Fruit fly (Drosophila melanogaster) whole organism, prepupa: ENCODE measurements around the gene CG3982.

Experiments
- Blimp-1 ChIP-seq: fragments of 200-800 bp; sonication (Bioruptor generic); optimal IDR thresholded peaks from 3 replicates; lab custom pipeline; 2017; ENCODE audit warnings: missing biosample characterization, missing genetic modification characterization, mild to moderate bottlenecking, moderate library complexity, missing genetic modification reagents
- CG10631 ChIP-seq: fragments of 200-800 bp; sonication (Bioruptor generic); optimal IDR thresholded peaks from 2 replicates; lab custom pipeline; 2016; ENCODE audit warnings: missing biosample characterization, missing genetic modification characterization
- CG10669 ChIP-seq: fragments of 200-800 bp; sonication (Bioruptor generic); optimal IDR thresholded peaks from 3 replicates; lab custom pipeline; 2018; ENCODE audit warnings: missing biosample characterization, mild to moderate bottlenecking, missing genetic modification characterization, moderate library complexity
- CG11294 ChIP-seq: fragments of 200-800 bp; sonication (Bioruptor generic); IDR thresholded peaks from 2 replicates; pipeline ENCODE4 v1.3.6; 2022; ENCODE audit warnings: missing biosample characterization, missing genetic modification characterization
- CG11762 ChIP-seq: fragments of 200-800 bp; sonication (Bioruptor generic); optimal IDR thresholded peaks from 3 replicates; lab custom pipeline; 2016; ENCODE audit warnings: missing biosample characterization, missing genetic modification characterization; ENCODE audit not compliant: insufficient read depth
- CG11902 ChIP-seq: fragments of 200-800 bp; sonication (Bioruptor generic); optimal IDR thresholded peaks from 3 replicates; lab custom pipeline; 2016; ENCODE audit warnings: missing biosample characterization, missing genetic modification characterization
- CG15336 ChIP-seq: fragments of 200-800 bp; sonication (Bioruptor generic); IDR thresholded peaks from 2 replicates; pipeline ENCODE4 v1.3.6; 2022; ENCODE audit warnings: missing biosample characterization, missing genetic modification characterization
- CG1621 ChIP-seq: fragments of 200-800 bp; sonication (Bioruptor generic); optimal IDR thresholded peaks from 3 replicates; lab custom pipeline; 2018; ENCODE audit warnings: missing biosample characterization, mild to moderate bottlenecking, missing genetic modification characterization
- CG16779 ChIP-seq: fragments of 200-800 bp; sonication (Bioruptor generic); optimal IDR thresholded peaks from 3 replicates; lab custom pipeline; 2017; ENCODE audit warnings: missing biosample characterization, mild to moderate bottlenecking, missing genetic modification characterization
- CG31627 ChIP-seq: fragments of 200-800 bp; sonication (Bioruptor generic); optimal IDR thresholded peaks from 3 replicates; lab custom pipeline; 2016; ENCODE audit warnings: missing biosample characterization, missing genetic modification characterization
- CG32006 ChIP-seq: fragments of 200-800 bp; sonication (Bioruptor generic); optimal IDR thresholded peaks from 3 replicates; lab custom pipeline; 2017; ENCODE audit warnings: missing biosample characterization, mild to moderate bottlenecking, missing genetic modification characterization
- CG34406 ChIP-seq: fragments of 200-800 bp; sonication (Bioruptor generic); optimal IDR thresholded peaks from 3 replicates; lab custom pipeline; 2016; ENCODE audit warnings: missing biosample characterization, missing genetic modification characterization
- CG3919 ChIP-seq: fragments of 200-800 bp; sonication (Bioruptor generic); optimal IDR thresholded peaks from 3 replicates; lab custom pipeline; 2016; ENCODE audit warnings: missing biosample characterization, missing genetic modification characterization
- CG4318 ChIP-seq: fragments of 200-800 bp; sonication (Bioruptor generic); optimal IDR thresholded peaks from 3 replicates; lab custom pipeline; 2017; ENCODE audit warnings: missing biosample characterization, mild to moderate bottlenecking, missing genetic modification characterization
- CG6163 ChIP-seq: fragments of 200-800 bp; sonication (Bioruptor generic); IDR thresholded peaks from 3 replicates; pipeline ENCODE4 v1.3.6; 2022; ENCODE audit warnings: missing biosample characterization, missing genetic modification characterization
- CG6276 ChIP-seq: fragments of 200-800 bp; sonication (Bioruptor generic); optimal IDR thresholded peaks from 2 replicates; lab custom pipeline; 2017; ENCODE audit warnings: missing biosample characterization, mild to moderate bottlenecking, missing genetic modification characterization
- CG6792 ChIP-seq: fragments of 200-800 bp; sonication (Bioruptor generic); optimal IDR thresholded peaks from 3 replicates; lab custom pipeline; 2016; ENCODE audit warnings: missing biosample characterization, missing genetic modification characterization
- CG6808 ChIP-seq: fragments of 200-800 bp; sonication (Bioruptor generic); optimal IDR thresholded peaks from 3 replicates; lab custom pipeline; 2017; ENCODE audit warnings: missing biosample characterization, missing genetic modification characterization, mild to moderate bottlenecking, moderate library complexity, missing genetic modification reagents
- CG7368 ChIP-seq: fragments of 200-800 bp; sonication (Bioruptor generic); optimal IDR thresholded peaks from 3 replicates; lab custom pipeline; 2016; ENCODE audit warnings: missing biosample characterization, missing genetic modification characterization
- CG8119 ChIP-seq: fragments of 200-800 bp; sonication (Bioruptor generic); IDR thresholded peaks from 3 replicates; pipeline ENCODE4 v1.3.6; 2022; ENCODE audit warnings: missing biosample characterization, missing genetic modification characterization
- CG8319 ChIP-seq: fragments of 200-800 bp; sonication (Bioruptor generic); optimal IDR thresholded peaks from 3 replicates; lab custom pipeline; 2016; ENCODE audit warnings: missing biosample characterization, missing genetic modification characterization
- CG9139 ChIP-seq: fragments of 200-800 bp; sonication (Bioruptor generic); optimal IDR thresholded peaks from 3 replicates; lab custom pipeline; 2017; ENCODE audit warnings: missing biosample characterization, mild to moderate bottlenecking, missing genetic modification characterization
- Eip75B ChIP-seq: fragments of 200-800 bp; sonication (Bioruptor generic); optimal IDR thresholded peaks from 3 replicates; lab custom pipeline; 2016; ENCODE audit warnings: missing biosample characterization, missing genetic modification characterization
- Eip78C ChIP-seq: fragments of 200-800 bp; sonication (Bioruptor generic); peaks from one replicate; lab custom pipeline; 2016; ENCODE audit warnings: missing biosample characterization, missing genetic modification characterization
- Eip93F ChIP-seq: fragments of 200-800 bp; sonication (Bioruptor generic); optimal IDR thresholded peaks from 2 replicates; lab custom pipeline; 2016; ENCODE audit warnings: missing biosample characterization, mild to moderate bottlenecking, missing genetic modification characterization
- Ets21C ChIP-seq: fragments of 200-800 bp; sonication (Bioruptor generic); optimal IDR thresholded peaks from 3 replicates; lab custom pipeline; 2016; ENCODE audit warnings: missing biosample characterization, missing genetic modification characterization
- Ets96B ChIP-seq: fragments of 200-800 bp; optimal IDR thresholded peaks from 2 replicates; lab custom pipeline; 2019; ENCODE audit warnings: missing biosample characterization, mild to moderate bottlenecking, missing genetic modification characterization, moderate library complexity
- Gug ChIP-seq: fragments of 200-800 bp; sonication (Bioruptor generic); IDR thresholded peaks from 2 replicates; pipeline ENCODE4 v1.3.6; 2022; ENCODE audit warnings: missing biosample characterization, missing genetic modification characterization
- Hr38 ChIP-seq: sonication (Bioruptor generic); optimal IDR thresholded peaks from 2 replicates; lab custom pipeline; 2016; ENCODE audit warnings: missing biosample characterization, missing genetic modification characterization
- Hr39 ChIP-seq: fragments of 200-800 bp; sonication (Bioruptor generic); optimal IDR thresholded peaks from 2 replicates; lab custom pipeline; 2016; ENCODE audit warnings: missing biosample characterization, missing genetic modification characterization
- Hr4 ChIP-seq: fragments of 200-800 bp; sonication (Bioruptor generic); optimal IDR thresholded peaks from 3 replicates; lab custom pipeline; 2016; ENCODE audit warnings: missing biosample characterization, missing genetic modification characterization
- Lpt ChIP-seq: fragments of 200-800 bp; sonication (Bioruptor generic); optimal IDR thresholded peaks from 3 replicates; lab custom pipeline; 2016; ENCODE audit warnings: missing biosample characterization, missing genetic modification characterization
- Met ChIP-seq: fragments of 200-800 bp; sonication (Bioruptor generic); optimal IDR thresholded peaks from 3 replicates; lab custom pipeline; 2016; ENCODE audit warnings: missing biosample characterization, missing genetic modification characterization
- OdsH ChIP-seq: fragments of 200-800 bp; sonication (Bioruptor generic); optimal IDR thresholded peaks from 3 replicates; lab custom pipeline; 2016; ENCODE audit warnings: missing biosample characterization, missing genetic modification characterization
- Smox ChIP-seq: fragments of 200-800 bp; sonication (Bioruptor generic); optimal IDR thresholded peaks from 3 replicates; lab custom pipeline; 2016; ENCODE audit warnings: missing biosample characterization, missing genetic modification characterization
- Sox102F ChIP-seq: fragments of 200-800 bp; sonication (Bioruptor generic); optimal IDR thresholded peaks from 2 replicates; lab custom pipeline; 2016; ENCODE audit warnings: missing biosample characterization, mild to moderate bottlenecking, missing genetic modification characterization
- Sox14 ChIP-seq: fragments of 200-800 bp; sonication (Bioruptor generic); optimal IDR thresholded peaks from 3 replicates; lab custom pipeline; 2016; ENCODE audit warnings: missing biosample characterization, missing genetic modification characterization
- Sox15 ChIP-seq: fragments of 200-800 bp; sonication (Bioruptor generic); optimal IDR thresholded peaks from 3 replicates; lab custom pipeline; 2016; ENCODE audit warnings: missing biosample characterization, missing genetic modification characterization
- acj6 ChIP-seq: fragments of 200-800 bp; sonication (Bioruptor generic); optimal IDR thresholded peaks from 3 replicates; lab custom pipeline; 2016; ENCODE audit warnings: missing biosample characterization, missing genetic modification characterization
- dac ChIP-seq: fragments of 200-800 bp; sonication (Bioruptor generic); optimal IDR thresholded peaks from 2 replicates; lab custom pipeline; 2017; ENCODE audit warnings: missing biosample characterization, mild to moderate bottlenecking, missing genetic modification characterization
- dsx ChIP-seq: fragments of 200-800 bp; optimal IDR thresholded peaks from 3 replicates; lab custom pipeline; 2019; ENCODE audit warnings: missing biosample characterization, mild to moderate bottlenecking, missing genetic modification characterization, moderate library complexity; ENCODE audit not compliant: poor library complexity, severe bottlenecking
- eg ChIP-seq: fragments of 200-800 bp; sonication (Bioruptor generic); IDR thresholded peaks from 3 replicates; pipeline ENCODE4 v1.3.6; 2022; ENCODE audit warnings: missing biosample characterization, missing genetic modification characterization
- esn ChIP-seq: fragments of 200-800 bp; sonication (Bioruptor generic); optimal IDR thresholded peaks from 2 replicates; lab custom pipeline; 2016; ENCODE audit warnings: missing biosample characterization, mild to moderate bottlenecking, missing genetic modification characterization, moderate library complexity
- fd59A ChIP-seq: fragments of 200-800 bp; sonication (Bioruptor generic); optimal IDR thresholded peaks from 2 replicates; lab custom pipeline; 2017; ENCODE audit warnings: missing biosample characterization, mild to moderate bottlenecking, missing genetic modification characterization, missing genetic modification reagents
- fkh ChIP-seq: fragments of 200-800 bp; sonication (Bioruptor generic); optimal IDR thresholded peaks from 3 replicates; lab custom pipeline; 2017; ENCODE audit warnings: missing biosample characterization, mild to moderate bottlenecking, missing genetic modification characterization, moderate library complexity
- net ChIP-seq: fragments of 200-800 bp; sonication (Bioruptor generic); optimal IDR thresholded peaks from 3 replicates; lab custom pipeline; 2016; ENCODE audit warnings: missing biosample characterization, missing genetic modification characterization
- pdm3 ChIP-seq: fragments of 200-800 bp; sonication (Bioruptor generic); optimal IDR thresholded peaks from 3 replicates; lab custom pipeline; 2016; ENCODE audit warnings: missing biosample characterization, missing genetic modification characterization
- spab ChIP-seq: fragments of 200-800 bp; sonication (Bioruptor generic); optimal IDR thresholded peaks from 2 replicates; lab custom pipeline; 2017; ENCODE audit warnings: missing biosample characterization, mild to moderate bottlenecking, missing genetic modification characterization, missing genetic modification reagents
- ss ChIP-seq, 2 experiments: fragments of 200-800 bp; sonication (Bioruptor generic); optimal IDR thresholded peaks; 2 replicates in 1 of 2; 3 replicates in 1 of 2; lab custom pipeline; 2017 to 2018; ENCODE audit warnings: mild to moderate bottlenecking in 2 of 2, missing biosample characterization in 2 of 2, missing genetic modification characterization in 2 of 2, moderate library complexity in 1 of 2
- svp ChIP-seq: fragments of 200-800 bp; sonication (Bioruptor generic); peaks from one replicate; lab custom pipeline; 2016; ENCODE audit warnings: missing biosample characterization, missing genetic modification characterization
- topi ChIP-seq: fragments of 200-800 bp; sonication (Bioruptor generic); optimal IDR thresholded peaks from 3 replicates; lab custom pipeline; 2016; ENCODE audit warnings: missing biosample characterization, missing genetic modification characterization
- vri ChIP-seq: fragments of 200-800 bp; sonication (Bioruptor generic); optimal IDR thresholded peaks from 3 replicates; lab custom pipeline; 2016; ENCODE audit warnings: missing biosample characterization, mild to moderate bottlenecking, missing genetic modification characterization

The CG3982 gene

dm6 chr3L:9366850-9367430 is 50.2 kb downstream of the CG3982 start, which contains the start of the genes Klp67A and CG4452:
Gene Klp67A, minus strand, starts transcription at chr3L:9367046.
Gene CG4452, plus strand, starts transcription at chr3L:9367377.
- TF ChIP-seq CG8119 (GFP tag; lab: Robert Waterston, UW) (no peak), Sox102F (GFP tag; lab: Kevin White, UChicago) (no peak), Ets96B (tag; lab: Kevin White, UChicago) (no peak), spab (no peak), Eip75B (GFP tag; lab: Kevin White, UChicago) (no peak), topi (GFP tag; lab: Kevin White, UChicago) (no peak), CG11294 (GFP tag; lab: Robert Waterston, UW) (no peak), acj6 (GFP tag; lab: Kevin White, UChicago) (no peak), net (no peak), Eip78C (GFP tag; lab: Kevin White, UChicago) (peak; percentile 77), CG9139 (GFP tag; lab: Kevin White, UChicago) (no peak), esn (GFP tag; lab: Kevin White, UChicago) (peak; percentile 62), Ets21C (GFP tag; lab: Kevin White, UChicago) (no peak), fd59A (GFP tag; lab: Kevin White, UChicago) (no peak), Hr4 (GFP tag; lab: Kevin White, UChicago) (no peak), CG15336 (GFP tag; lab: Robert Waterston, UW) (no peak), CG6163 (GFP tag; lab: Robert Waterston, UW) (peak; percentile 69), CG32006 (GFP tag; lab: Kevin White, UChicago) (no peak), Hr39 (GFP tag; lab: Kevin White, UChicago) (no peak), OdsH (GFP tag; lab: Kevin White, UChicago) (no peak), CG8319 (GFP tag; lab: Kevin White, UChicago) (no peak), dac (GFP tag; lab: Kevin White, UChicago) (no peak), Gug (no peak), Hr38 (GFP tag; lab: Kevin White, UChicago) (no peak), CG10669 (no peak), CG10631 (GFP tag; lab: Kevin White, UChicago) (no peak), CG11902 (GFP tag; lab: Kevin White, UChicago) (peak; percentile 4), CG16779 (tag; lab: Kevin White, UChicago) (no peak), Met (GFP tag; lab: Kevin White, UChicago) (no peak), Smox (GFP tag; lab: Kevin White, UChicago) (no peak), CG31627 (peak; percentile 26), eg (GFP tag; lab: Robert Waterston, UW) (0 out of 3 replicates have a peak, but pooled peaks have one; percentile 16), CG3919 (GFP tag; lab: Kevin White, UChicago) (no peak), CG6808 (GFP tag; lab: Kevin White, UChicago) (no peak), CG1621 (tag; lab: Kevin White, UChicago) (no peak), ss (GFP tag; optimal IDR thresholded peaks at IDR 0.05; lab: Kevin White, UChicago) (no peak), CG34406 (no peak), CG11762 (no peak), CG7368 (GFP tag; lab: Kevin White, UChicago) (no peak), fkh (peak; percentile 11), Blimp-1 (no peak), pdm3 (GFP tag; lab: Kevin White, UChicago) (no peak), Sox14 (GFP tag; lab: Kevin White, UChicago) (no peak), dsx (GFP tag; lab: Kevin White, UChicago) (no peak), CG4318 (GFP tag; lab: Kevin White, UChicago) (no peak), Eip93F (peak; percentile 30), CG6276 (GFP tag; lab: Kevin White, UChicago) (no peak), Sox15 (no peak), vri (GFP tag; lab: Kevin White, UChicago) (no peak), Lpt (GFP tag; lab: Kevin White, UChicago) (no peak), CG6792 (no peak), svp (GFP tag; lab: Kevin White, UChicago) (peak; percentile 64)
